Worm (Caenorhabditis elegans) whole organism, L4/young adult: ENCODE measurements around the gene zig-11.

Source experiments
- W03F9.2 ChIP-seq: fragments of 150-350 bp; optimal IDR thresholded peaks from 2 replicates; lab custom pipeline; 2014; ENCODE audit warnings: missing biosample characterization, missing genetic modification characterization
- dao-5 ChIP-seq: sonication (generic microtip); optimal IDR thresholded peaks from 2 replicates; lab custom pipeline; 2016; ENCODE audit warnings: missing genotype, missing genetic modification characterization, moderate library complexity, missing compliant biosample characterization
- him-1 ChIP-seq: sonication (generic microtip); optimal IDR thresholded peaks from 2 replicates; lab custom pipeline; 2016; ENCODE audit warnings: missing genotype, missing genetic modification reagents, missing genetic modification characterization, missing compliant biosample characterization

Gene zig-11

ce11 chrV:1857840-1858239, 34.9 kb downstream of the zig-11 start:
- TF ChIP-seq dao-5 (tag; lab: Kevin White, UChicago) = no peak
- TF ChIP-seq W03F9.2 = no peak
- TF ChIP-seq him-1 (tag; lab: Kevin White, UChicago) = no peak

DNA sequence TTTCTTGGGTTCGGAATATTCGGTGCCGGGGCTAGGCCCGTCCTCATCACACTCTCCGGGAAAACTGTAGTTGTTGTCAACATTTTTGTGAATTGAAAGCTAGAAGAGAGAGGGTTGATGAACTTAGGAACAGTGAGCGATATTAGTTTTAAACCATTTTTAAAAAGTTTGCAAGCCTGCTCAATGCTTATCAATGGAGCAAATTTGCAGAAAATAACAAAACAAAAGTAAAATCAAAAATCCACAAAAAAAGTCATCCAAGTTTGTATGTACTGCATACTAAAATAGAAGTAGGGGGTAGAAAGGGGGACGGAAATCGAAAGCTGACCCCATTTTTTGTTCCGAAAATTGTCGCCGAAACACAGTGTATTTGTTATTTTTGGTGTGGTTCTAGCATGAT, 36.6 kb downstream of the zig-11 start, which contains the start of gene T10B5.10:
T10B5.10 (minus strand) TSS at position 101 of the 400 bp plus-strand sequence.
- no peak for TF ChIP-seq W03F9.2
- no peak for TF ChIP-seq him-1 (tag; lab: Kevin White, UChicago)
- no peak for TF ChIP-seq dao-5 (tag; lab: Kevin White, UChicago)

DNA sequence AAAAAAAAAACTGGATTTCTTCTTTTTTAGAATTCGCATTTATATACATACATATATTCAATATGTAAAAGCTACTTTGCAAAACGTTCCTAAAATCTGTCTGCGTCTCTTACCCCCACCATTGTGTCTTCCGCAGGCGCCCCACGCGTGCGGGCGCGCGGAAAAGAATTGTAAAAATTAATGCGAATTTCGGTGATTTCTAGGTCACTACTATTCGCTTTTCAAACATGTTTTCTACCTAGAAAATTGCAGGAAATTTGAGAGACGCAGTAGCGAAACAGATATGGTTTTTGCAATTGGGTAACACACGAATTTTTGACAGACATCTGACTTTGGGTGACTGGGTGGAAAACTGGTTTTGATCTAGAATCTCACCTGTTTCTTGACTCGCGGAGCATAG, 37.7 kb downstream of the zig-11 start:
- no peak for TF ChIP-seq dao-5 (tag; lab: Kevin White, UChicago)
- TF ChIP-seq W03F9.2 = no peak
- no peak for TF ChIP-seq him-1 (tag; lab: Kevin White, UChicago)

ce11 chrV:1848590-1848989, 44.1 kb downstream of the zig-11 start:
- no peak for TF ChIP-seq W03F9.2
- TF ChIP-seq him-1 (tag; lab: Kevin White, UChicago) = no peak
- no peak for TF ChIP-seq dao-5 (tag; lab: Kevin White, UChicago)

DNA sequence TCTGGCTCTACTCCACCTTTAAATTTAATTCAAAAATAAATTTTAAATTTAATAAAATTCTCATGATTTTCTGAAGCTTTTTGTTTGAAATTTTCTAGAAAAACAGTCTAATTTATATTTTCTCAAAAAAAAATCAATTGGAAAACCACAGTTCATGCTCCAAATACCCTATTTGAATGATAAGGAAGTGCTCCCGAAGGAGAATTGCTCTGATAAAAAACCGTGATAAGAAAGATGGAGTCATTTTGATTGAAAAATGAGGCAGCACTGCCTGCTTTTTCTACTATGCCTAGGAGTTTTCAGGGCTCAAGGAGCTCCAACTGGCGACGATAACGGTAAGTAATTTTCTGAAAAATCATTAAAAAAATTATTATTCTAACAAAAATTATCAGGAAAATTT, 46.8 kb downstream of the zig-11 start, which contains the start of gene T10B5.7:
T10B5.7 (plus strand) TSS at position 225 of the 400 bp plus-strand sequence.
- TF ChIP-seq him-1 (tag; lab: Kevin White, UChicago) (no peak), dao-5 (tag; lab: Kevin White, UChicago) (no peak), W03F9.2 (no peak)

- TF ChIP-seq him-1 (tag; lab: Kevin White, UChicago) (no peak), dao-5 (tag; lab: Kevin White, UChicago) (no peak), W03F9.2 (no peak)
Measured at ce11 chrV:1841744-1842143, 51.0 kb downstream of the zig-11 start, which contains the start of gene T10B5.8. Gene T10B5.8 (plus strand): TSS chrV:1842044.

- TF ChIP-seq W03F9.2 (no peak), him-1 (tag; lab: Kevin White, UChicago) (no peak), dao-5 (tag; lab: Kevin White, UChicago) (no peak)
Measured at ce11 chrV:1829973-1830372, 62.8 kb downstream of the zig-11 start, which contains the start of gene Y32G9B.1. Gene Y32G9B.1 (minus strand): TSS chrV:1830073.
